Fruit fly (Drosophila melanogaster) whole organism, wandering third instar larva: Measurements from ENCODE around the gene JhI-21.

Experiments used
- Abd-B ChIP-seq: fragments of >200 bp; optimal IDR thresholded peaks from 2 replicates; lab custom pipeline; 2017; ENCODE audit warnings: missing biosample characterization, missing genetic modification characterization
- CG32264 ChIP-seq: fragments of 200-800 bp; sonication (Bioruptor generic); optimal IDR thresholded peaks from 2 replicates; lab custom pipeline; 2016; ENCODE audit warnings: missing biosample characterization, missing genetic modification characterization
- CG9705 ChIP-seq: fragments of 200-800 bp; sonication (Bioruptor generic); optimal IDR thresholded peaks from 2 replicates; lab custom pipeline; 2018; ENCODE audit warnings: missing biosample characterization, mild to moderate bottlenecking, missing genetic modification characterization
- CrebA ChIP-seq: fragments of 200-800 bp; sonication (Bioruptor generic); optimal IDR thresholded peaks from 2 replicates; lab custom pipeline; 2016; ENCODE audit warnings: missing biosample characterization, mild to moderate bottlenecking, missing genetic modification characterization, borderline replicate concordance
- Dfd ChIP-seq: fragments of >200 bp; optimal IDR thresholded peaks from 2 replicates; lab custom pipeline; 2017; ENCODE audit warnings: missing biosample characterization, missing genetic modification characterization
- Dif ChIP-seq: fragments of 200-275, 200-300 bp; sonication (Bioruptor generic); optimal IDR thresholded peaks from 2 replicates; lab custom pipeline; 2018; ENCODE audit warnings: missing biosample characterization, missing genetic modification characterization; ENCODE audit not compliant: partially characterized antibody
- GATAd ChIP-seq: sonication (Bioruptor generic); optimal IDR thresholded peaks from 2 replicates; lab custom pipeline; 2016; ENCODE audit warnings: missing biosample characterization, missing genetic modification characterization
- HLH106 ChIP-seq: fragments of 200-800 bp; optimal IDR thresholded peaks from 3 replicates; lab custom pipeline; 2019; ENCODE audit warnings: missing biosample characterization, mild to moderate bottlenecking, missing genetic modification characterization, moderate library complexity
- Hnf4 ChIP-seq: fragments of 200-800 bp; sonication (Bioruptor generic); optimal IDR thresholded peaks from 2 replicates; lab custom pipeline; 2016; ENCODE audit warnings: missing biosample characterization, mild to moderate bottlenecking, missing genetic modification characterization
- Hr78 ChIP-seq: fragments of >200 bp; optimal IDR thresholded peaks from 2 replicates; lab custom pipeline; 2017; ENCODE audit warnings: missing biosample characterization, missing genetic modification characterization
- Hr83 ChIP-seq: fragments of 200-300 bp; sonication (Bioruptor generic); optimal IDR thresholded peaks from 2 replicates; lab custom pipeline; 2016; ENCODE audit warnings: missing biosample characterization, mild to moderate bottlenecking, missing genetic modification characterization, moderate library complexity; ENCODE audit not compliant: poor library complexity, severe bottlenecking
- Jra ChIP-seq: sonication (Bioruptor generic); optimal IDR thresholded peaks from 2 replicates; lab custom pipeline; 2016; ENCODE audit warnings: missing biosample characterization, missing genetic modification characterization
- Mio ChIP-seq: sonication (Bioruptor generic); optimal IDR thresholded peaks from 2 replicates; lab custom pipeline; 2016; ENCODE audit warnings: missing biosample characterization, missing genetic modification characterization
- Myc ChIP-seq: fragments of >200 bp; optimal IDR thresholded peaks from 2 replicates; lab custom pipeline; 2017
- N ChIP-seq: fragments of >200 bp; optimal IDR thresholded peaks from 2 replicates; lab custom pipeline; 2018; ENCODE audit warnings: missing biosample characterization, missing external identifiers, missing genetic modification characterization
- OdsH ChIP-seq: fragments of 200-800 bp; sonication (Bioruptor generic); optimal IDR thresholded peaks from 2 replicates; lab custom pipeline; 2016; ENCODE audit warnings: missing biosample characterization, mild to moderate bottlenecking, missing genetic modification characterization
- Rel ChIP-seq, 2 experiments: fragments of 200-800 bp; sonication (Bioruptor generic) in 1 of 2; optimal IDR thresholded peaks; 2 replicates in 1 of 2; 3 replicates in 1 of 2; lab custom pipeline; 2016 to 2019; ENCODE audit warnings: mild to moderate bottlenecking in 2 of 2, missing biosample characterization in 2 of 2, missing genetic modification characterization in 2 of 2, moderate library complexity in 1 of 2
- Sp1 ChIP-seq: fragments of 200-800 bp; sonication (Bioruptor generic); optimal IDR thresholded peaks from 3 replicates; lab custom pipeline; 2019; ENCODE audit warnings: missing biosample characterization, mild to moderate bottlenecking, missing genetic modification characterization, moderate library complexity
- Vsx2 ChIP-seq: fragments of 200-300, 225-300 bp; sonication (Bioruptor generic); optimal IDR thresholded peaks from 2 replicates; lab custom pipeline; 2018; ENCODE audit warnings: missing biosample characterization, missing genetic modification characterization; ENCODE audit not compliant: partially characterized antibody
- br ChIP-seq: fragments of 200-800 bp; sonication (Bioruptor generic); optimal IDR thresholded peaks from 2 replicates; lab custom pipeline; 2016; ENCODE audit warnings: missing biosample characterization, missing genetic modification characterization
- brk ChIP-seq: fragments of 200-800 bp; sonication (Bioruptor generic); optimal IDR thresholded peaks from 2 replicates; lab custom pipeline; 2016; ENCODE audit warnings: missing biosample characterization, mild to moderate bottlenecking, missing genetic modification characterization
- dl ChIP-seq, 2 experiments: fragments of 175-275, 200-275 bp in 1 of 2; fragments of 200-275 bp in 1 of 2; sonication (Bioruptor generic); optimal IDR thresholded peaks; lab custom pipeline; 2018; ENCODE audit warnings: mild to moderate bottlenecking in 2 of 2, missing biosample characterization in 2 of 2, missing genetic modification characterization in 2 of 2, moderate library complexity in 2 of 2; ENCODE audit not compliant: partially characterized antibody in 2 of 2, insufficient read depth in 1 of 2
- dmrt93B ChIP-seq: fragments of 200-800 bp; sonication (Bioruptor generic); optimal IDR thresholded peaks from 2 replicates; lab custom pipeline; 2018; ENCODE audit warnings: missing biosample characterization, mild to moderate bottlenecking, missing genetic modification characterization
- dsf ChIP-seq: sonication (Bioruptor generic); optimal IDR thresholded peaks from 2 replicates; lab custom pipeline; 2016; ENCODE audit warnings: missing biosample characterization, missing genetic modification characterization, borderline replicate concordance
- ey ChIP-seq: fragments of 200-800 bp; sonication (Bioruptor generic); optimal IDR thresholded peaks from 2 replicates; lab custom pipeline; 2016; ENCODE audit warnings: missing biosample characterization, missing genetic modification characterization
- foxo ChIP-seq, 2 experiments: fragments of 200-800 bp; sonication (Bioruptor generic); optimal IDR thresholded peaks; 2 replicates in 1 of 2; 3 replicates in 1 of 2; lab custom pipeline; 2016 to 2017; ENCODE audit warnings: missing biosample characterization in 2 of 2, missing genetic modification characterization in 2 of 2
- fru ChIP-seq: fragments of 200-800 bp; sonication (Bioruptor generic); optimal IDR thresholded peaks from 3 replicates; lab custom pipeline; 2016; ENCODE audit warnings: missing biosample characterization, mild to moderate bottlenecking, missing genetic modification characterization
- h ChIP-seq: fragments of 200-800 bp; sonication (Bioruptor generic); optimal IDR thresholded peaks from 3 replicates; lab custom pipeline; 2016; ENCODE audit warnings: missing biosample characterization, mild to moderate bottlenecking, missing genetic modification characterization
- jim ChIP-seq: fragments of 175-275, 200-325 bp; sonication (Bioruptor generic); optimal IDR thresholded peaks from 2 replicates; lab custom pipeline; 2016; ENCODE audit warnings: missing biosample characterization, mild to moderate bottlenecking, missing genetic modification characterization
- lola ChIP-seq: fragments of >200 bp; optimal IDR thresholded peaks from 2 replicates; lab custom pipeline; 2017; ENCODE audit warnings: missing biosample characterization, missing genetic modification characterization
- pan ChIP-seq: fragments of >200 bp; optimal IDR thresholded peaks from 2 replicates; lab custom pipeline; 2017
- psq ChIP-seq: fragments of 200-800 bp; sonication (Bioruptor generic); optimal IDR thresholded peaks from 3 replicates; lab custom pipeline; 2017; ENCODE audit warnings: missing biosample characterization, mild to moderate bottlenecking, missing genetic modification characterization, moderate library complexity
- rgr ChIP-seq: fragments of 200-800 bp; sonication (Bioruptor generic); optimal IDR thresholded peaks from 3 replicates; lab custom pipeline; 2016; ENCODE audit warnings: missing biosample characterization, mild to moderate bottlenecking, missing genetic modification characterization
- sage ChIP-seq: fragments of 200-800 bp; sonication (Bioruptor generic); optimal IDR thresholded peaks from 2 replicates; lab custom pipeline; 2016; ENCODE audit warnings: missing biosample characterization, mild to moderate bottlenecking, missing genetic modification characterization
- sv ChIP-seq: fragments of 200-800 bp; sonication (Bioruptor generic); optimal IDR thresholded peaks from 3 replicates; lab custom pipeline; 2016; ENCODE audit warnings: missing biosample characterization, missing genetic modification characterization
- tai ChIP-seq: sonication (Bioruptor generic); optimal IDR thresholded peaks from 2 replicates; lab custom pipeline; 2016; ENCODE audit warnings: missing biosample characterization, missing genetic modification characterization
- usp ChIP-seq: fragments of >200 bp; optimal IDR thresholded peaks from 2 replicates; lab custom pipeline; 2017; ENCODE audit warnings: missing biosample characterization, missing genetic modification characterization
- woc ChIP-seq: sonication (Bioruptor generic); optimal IDR thresholded peaks from 2 replicates; lab custom pipeline; 2016; ENCODE audit warnings: missing biosample characterization, mild to moderate bottlenecking, missing genetic modification characterization

The JhI-21 gene

DNA sequence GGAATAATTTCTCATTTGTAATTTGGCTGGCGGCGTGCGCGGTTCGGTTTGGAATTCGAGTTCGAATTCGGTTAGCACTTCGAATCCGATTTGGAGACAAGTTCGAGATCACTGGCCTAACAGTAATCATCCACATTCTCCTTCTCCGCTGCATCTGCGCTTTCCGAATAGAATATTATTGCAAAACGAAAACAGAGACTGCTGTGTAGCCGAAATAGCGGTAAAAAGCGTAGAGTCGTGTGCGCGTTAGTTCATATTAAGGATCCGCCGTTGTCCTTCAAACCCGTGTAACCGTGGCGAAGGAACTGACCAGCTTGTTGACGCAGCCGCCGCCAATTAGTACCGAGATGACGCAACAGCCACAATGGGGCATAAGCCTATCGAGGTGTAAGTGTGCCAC is 28.4 kb downstream of the JhI-21 start, which contains the start of gene dmGlut:
TSS of gene dmGlut (plus strand) at position 4 of the 400 bp plus-strand sequence.
- TF ChIP-seq ey (GFP tag; lab: Kevin White, UChicago) (no peak), dl (GFP tag; optimal IDR thresholded peaks at IDR 0.05; lab: Kevin White, UChicago; ENCODE audit: insufficient read depth in 1 of 2, partially characterized antibody in 2 of 2) (no peak), tai (GFP tag; lab: Kevin White, UChicago) (no peak)
- TF ChIP-seq, all 38 proteins: peak for 0

- peak; percentile 62 for TF ChIP-seq Hnf4 (GFP tag; lab: Kevin White, UChicago)
- TF ChIP-seq CG32264: peak; percentile 2
- TF ChIP-seq dmrt93B (GFP tag; lab: Kevin White, UChicago): peak; percentile 72
- TF ChIP-seq pan (lab: Kevin White, UChicago): no peak
- no peak for TF ChIP-seq tai (GFP tag; lab: Kevin White, UChicago)
- no peak for TF ChIP-seq Abd-B (GFP tag; lab: Kevin White, UChicago)
- peak; percentile 41 for TF ChIP-seq brk (GFP tag; lab: Kevin White, UChicago)
- TF ChIP-seq jim (GFP tag; lab: Kevin White, UChicago): no peak
- peak; percentile 70 for TF ChIP-seq rgr (GFP tag; lab: Kevin White, UChicago)
- no peak for TF ChIP-seq dsf
- TF ChIP-seq CG9705 (GFP tag; lab: Kevin White, UChicago): peak; percentile 35
- peak; percentile 68 for TF ChIP-seq psq (GFP tag; lab: Kevin White, UChicago)
- TF ChIP-seq Vsx2 (GFP tag; lab: Kevin White, UChicago): peak; percentile 31
- no peak for TF ChIP-seq Mio (GFP tag; lab: Kevin White, UChicago)
- peak; percentile 78 for TF ChIP-seq Sp1 (GFP tag; lab: Kevin White, UChicago)
- no peak for TF ChIP-seq Rel (GFP tag; optimal IDR thresholded peaks at IDR 0.05; lab: Kevin White, UChicago)
- TF ChIP-seq Rel (tag; optimal IDR thresholded peaks at IDR 0.05; lab: Kevin White, UChicago): peak; percentile 29
- no peak for TF ChIP-seq Dif (GFP tag; lab: Kevin White, UChicago)
- no peak for TF ChIP-seq Dfd (GFP tag; lab: Kevin White, UChicago)
- TF ChIP-seq sage (GFP tag; lab: Kevin White, UChicago): peak; percentile 3
- peak; percentile 36 for TF ChIP-seq h (GFP tag; lab: Kevin White, UChicago)
- TF ChIP-seq usp (GFP tag; lab: Kevin White, UChicago): no peak
- TF ChIP-seq HLH106 (tag; lab: Kevin White, UChicago): peak; percentile 76
- TF ChIP-seq foxo (GFP tag; optimal IDR thresholded peaks at IDR 0.05; lab: Kevin White, UChicago): peak in 1 of 2 experiments; percentile 77
- TF ChIP-seq sv (GFP tag; lab: Kevin White, UChicago): peak; percentile 3
- peak; percentile 56 for TF ChIP-seq fru
- TF ChIP-seq N (GFP tag; lab: Kevin White, UChicago): no peak
- TF ChIP-seq Hr78 (GFP tag; lab: Kevin White, UChicago): no peak
- peak; percentile 2 for TF ChIP-seq woc (GFP tag; lab: Kevin White, UChicago)
- TF ChIP-seq ey (GFP tag; lab: Kevin White, UChicago): peak; percentile 68
- TF ChIP-seq dl (GFP tag; optimal IDR thresholded peaks at IDR 0.05; lab: Kevin White, UChicago; ENCODE audit: insufficient read depth in 1 of 2, partially characterized antibody in 2 of 2): no peak
- TF ChIP-seq GATAd (GFP tag; lab: Kevin White, UChicago): no peak
- TF ChIP-seq CrebA: no peak
- no peak for TF ChIP-seq Hr83
- no peak for TF ChIP-seq Myc (lab: Kevin White, UChicago)
- TF ChIP-seq OdsH (GFP tag; lab: Kevin White, UChicago): peak; percentile 59
- no peak for TF ChIP-seq Jra (GFP tag; lab: Kevin White, UChicago)
- no peak for TF ChIP-seq lola
- peak; percentile 61 for TF ChIP-seq br (GFP tag; lab: Kevin White, UChicago)
Observed at dm6 chr2L:12026458-12027431, 29.1 kb downstream of the JhI-21 start.
